Worm (Caenorhabditis elegans) whole organism, L3 larva: ENCODE measurements around the gene W04E12.2.

Experiments
- R02D3.7 ChIP-seq: fragments of 150-350 bp; optimal IDR thresholded peaks from 2 replicates; lab custom pipeline; 2014; ENCODE audit warnings: missing biosample characterization, missing genetic modification characterization
- ZK546.5 ChIP-seq: sonication (generic microtip); optimal IDR thresholded peaks from 2 replicates; lab custom pipeline; 2017; ENCODE audit warnings: missing biosample characterization, missing genetic modification characterization
- aly-2 ChIP-seq: fragments of 150-350 bp; optimal IDR thresholded peaks from 2 replicates; lab custom pipeline; 2014; ENCODE audit warnings: missing biosample characterization, missing genetic modification characterization
- ama-1 ChIP-seq: fragments of 150-350 bp; optimal IDR thresholded peaks from 2 replicates; lab custom pipeline; 2018
- ceh-16 ChIP-seq: sonication (generic microtip); optimal IDR thresholded peaks from 2 replicates; lab custom pipeline; 2017; ENCODE audit warnings: missing biosample characterization, missing genetic modification characterization
- ceh-28 ChIP-seq: fragments of 150-350 bp; optimal IDR thresholded peaks from 2 replicates; lab custom pipeline; 2014; ENCODE audit warnings: missing biosample characterization, missing genetic modification reagents, missing genetic modification characterization
- daf-12 ChIP-seq: fragments of 150-350 bp; optimal IDR thresholded peaks from 2 replicates; lab custom pipeline; 2014; ENCODE audit warnings: missing biosample characterization, missing genetic modification reagents, missing genetic modification characterization
- elt-2 ChIP-seq: sonication (generic microtip); optimal IDR thresholded peaks from 2 replicates; lab custom pipeline; 2016; ENCODE audit warnings: missing genetic modification reagents, mild to moderate bottlenecking, missing genetic modification characterization, missing compliant biosample characterization
- lin-39 ChIP-seq: fragments of 150-350 bp; optimal IDR thresholded peaks from 2 replicates; lab custom pipeline; 2018; ENCODE audit warnings: missing biosample characterization, missing genetic modification reagents, missing genetic modification characterization
- lsy-12 ChIP-seq: sonication (generic microtip); optimal IDR thresholded peaks from 2 replicates; lab custom pipeline; 2016; ENCODE audit warnings: mild to moderate bottlenecking, missing genetic modification characterization, missing compliant biosample characterization
- mdl-1 ChIP-seq: fragments of 150-350 bp; optimal IDR thresholded peaks from 2 replicates; lab custom pipeline; 2014; ENCODE audit warnings: missing biosample characterization, missing genetic modification characterization
- mml-1 ChIP-seq: fragments of 150-350 bp; sonication (generic microtip); optimal IDR thresholded peaks from 3 replicates; lab custom pipeline; 2014; ENCODE audit warnings: missing biosample characterization, missing genetic modification characterization
- nfya-1 ChIP-seq: sonication (generic microtip); optimal IDR thresholded peaks from 2 replicates; lab custom pipeline; 2017; ENCODE audit warnings: missing genetic modification characterization, mild to moderate bottlenecking, missing compliant biosample characterization, antibody characterized with exemption, moderate library complexity; ENCODE audit not compliant: insufficient read depth
- nhr-11 ChIP-seq: fragments of 150-350 bp; optimal IDR thresholded peaks from 2 replicates; lab custom pipeline; 2014; ENCODE audit warnings: missing biosample characterization, missing genetic modification characterization
- nhr-12 ChIP-seq: fragments of 150-350 bp; optimal IDR thresholded peaks from 2 replicates; lab custom pipeline; 2014; ENCODE audit warnings: missing biosample characterization, missing genetic modification characterization
- nhr-23 ChIP-seq: fragments of 150-350 bp; optimal IDR thresholded peaks from 2 replicates; lab custom pipeline; 2014; ENCODE audit warnings: missing biosample characterization, missing genetic modification reagents, missing genetic modification characterization
- nhr-237 ChIP-seq: fragments of 150-350 bp; optimal IDR thresholded peaks from 2 replicates; lab custom pipeline; 2014; ENCODE audit warnings: missing biosample characterization, missing genetic modification characterization
- nhr-25 ChIP-seq: sonication (generic microtip); optimal IDR thresholded peaks from 2 replicates; lab custom pipeline; 2017; ENCODE audit warnings: missing biosample characterization, missing genetic modification characterization
- nhr-43 ChIP-seq: sonication (generic microtip); optimal IDR thresholded peaks from 2 replicates; lab custom pipeline; 2016; ENCODE audit warnings: mild to moderate bottlenecking, missing genetic modification characterization, missing compliant biosample characterization; ENCODE audit not compliant: poor library complexity, severe bottlenecking
- nhr-76 ChIP-seq: fragments of 150-350 bp; sonication (generic microtip); optimal IDR thresholded peaks from 5 replicates; lab custom pipeline; 2014; ENCODE audit warnings: missing biosample characterization, missing genetic modification characterization
- nhr-77 ChIP-seq: fragments of 150-350 bp; optimal IDR thresholded peaks from 2 replicates; lab custom pipeline; 2014; ENCODE audit warnings: missing biosample characterization, missing genetic modification characterization
- pha-4 ChIP-seq: fragments of 150-350 bp; optimal IDR thresholded peaks from 2 replicates; lab custom pipeline; 2014; ENCODE audit warnings: missing biosample characterization, missing genetic modification reagents, missing genetic modification characterization
- pqm-1 ChIP-seq: fragments of 150-350 bp; optimal IDR thresholded peaks from 2 replicates; lab custom pipeline; 2017; ENCODE audit warnings: missing biosample characterization, missing genetic modification characterization, inconsistent platforms
- sea-2 ChIP-seq: fragments of 150-350 bp; sonication (generic microtip); optimal IDR thresholded peaks from 4 replicates; lab custom pipeline; 2014; ENCODE audit warnings: missing biosample characterization, missing genetic modification reagents, missing genetic modification characterization
- snpc-4 ChIP-seq: fragments of 150-350 bp; optimal IDR thresholded peaks from 2 replicates; lab custom pipeline; 2014; ENCODE audit warnings: missing biosample characterization, missing genetic modification characterization
- tbx-2 ChIP-seq: sonication (generic microtip); optimal IDR thresholded peaks from 2 replicates; lab custom pipeline; 2016; ENCODE audit warnings: mild to moderate bottlenecking, missing genetic modification characterization, missing compliant biosample characterization
- unc-62 ChIP-seq: fragments of 150-350 bp; sonication (generic microtip); optimal IDR thresholded peaks from 4 replicates; lab custom pipeline; 2014; ENCODE audit warnings: missing biosample characterization, missing genetic modification reagents, missing genetic modification characterization
- zag-1 ChIP-seq: fragments of 150-350 bp; optimal IDR thresholded peaks from 2 replicates; lab custom pipeline; 2014; ENCODE audit warnings: missing biosample characterization, missing genetic modification characterization
- ztf-11 ChIP-seq: fragments of 150-350 bp; optimal IDR thresholded peaks from 2 replicates; lab custom pipeline; 2014; ENCODE audit warnings: missing biosample characterization, missing genetic modification characterization
- ztf-4 ChIP-seq: fragments of 150-350 bp; optimal IDR thresholded peaks from 2 replicates; lab custom pipeline; 2014; ENCODE audit warnings: missing biosample characterization, missing genetic modification characterization

W04E12.2 gene

ce11 chrV:19741034-19741433, at the start of gene W04E12.2:
TSS of gene W04E12.2 (minus strand) at chrV:19741134.
- TF ChIP-seq nhr-12 (tag; lab: Kevin White, UChicago), result no peak
- TF ChIP-seq tbx-2 (tag; lab: Kevin White, UChicago), result no peak
- TF ChIP-seq nhr-43 (tag; lab: Kevin White, UChicago), result no peak
- no peak for TF ChIP-seq nhr-76 (tag; lab: Kevin White, UChicago)
- no peak for TF ChIP-seq mdl-1 (tag; lab: Kevin White, UChicago)
- no peak for TF ChIP-seq ceh-16 (tag; lab: Kevin White, UChicago)
- no peak for TF ChIP-seq nhr-23 (tag; lab: Kevin White, UChicago)
- no peak for TF ChIP-seq R02D3.7 (tag; lab: Kevin White, UChicago)

ce11 chrV:19790248-19790647, 49.3 kb upstream of the W04E12.2 start:
- TF ChIP-seq ceh-28 (no peak), lsy-12 (tag; lab: Kevin White, UChicago) (no peak)

DNA sequence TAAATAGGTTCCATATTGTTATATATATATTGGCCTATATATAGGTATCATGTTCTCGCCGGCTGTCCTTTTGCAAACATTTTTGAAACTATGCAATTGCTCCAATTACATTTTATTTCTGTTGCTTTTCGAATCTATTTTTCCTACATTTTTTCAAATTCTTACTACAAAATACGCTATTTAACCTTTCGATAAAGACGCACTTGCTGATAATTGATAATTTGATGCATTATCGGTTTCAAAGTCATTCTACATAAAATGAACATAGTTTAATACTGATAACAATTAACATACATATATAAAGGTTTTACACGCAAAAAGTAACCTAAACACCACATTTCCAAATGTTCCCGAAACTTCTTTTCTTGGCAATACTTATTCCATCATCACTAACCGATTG, 47.4 kb upstream of the W04E12.2 start, which contains the start of gene clec-258:
clec-258 (plus strand) TSS at position 81 of the 400 bp plus-strand sequence.
- TF ChIP-seq ztf-4 (tag; lab: Kevin White, UChicago), result no peak
- peak; percentile 50 for TF ChIP-seq elt-2
- peak; percentile 51 for TF ChIP-seq pqm-1 (tag; lab: Kevin White, UChicago)
- TF ChIP-seq nhr-12 (tag; lab: Kevin White, UChicago), result no peak
- TF ChIP-seq aly-2 (tag; lab: Kevin White, UChicago), result no peak
- no peak for TF ChIP-seq zag-1
- no peak for TF ChIP-seq nhr-237 (tag; lab: Kevin White, UChicago)
- TF ChIP-seq ceh-16 (tag; lab: Kevin White, UChicago), result no peak

DNA sequence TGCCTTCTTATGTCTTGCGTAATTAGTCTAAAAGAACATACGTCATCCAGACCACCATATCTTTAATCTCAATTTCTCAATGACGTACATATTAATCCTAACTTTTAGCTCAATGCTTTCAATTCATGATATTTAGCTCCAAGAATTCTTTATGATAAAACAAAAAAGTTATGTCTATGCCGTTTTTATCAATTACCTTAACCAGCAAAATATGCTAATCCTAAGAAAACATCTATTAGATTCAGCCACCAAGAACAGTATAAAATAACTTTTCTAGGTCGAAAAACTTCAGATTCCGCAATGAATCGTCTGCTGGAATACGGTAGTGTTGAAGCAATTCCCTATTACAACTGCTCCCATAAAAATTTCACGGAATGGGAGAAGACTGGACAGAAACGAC, 42.9 kb upstream of the W04E12.2 start, which contains the start of gene srt-45:
srt-45 (plus strand) TSS at position 301 of the 400 bp plus-strand sequence.
- no peak for TF ChIP-seq daf-12 (tag; lab: Kevin White, UChicago)
- no peak for TF ChIP-seq tbx-2 (tag; lab: Kevin White, UChicago)
- TF ChIP-seq mdl-1 (tag; lab: Kevin White, UChicago), result no peak
- TF ChIP-seq R02D3.7 (tag; lab: Kevin White, UChicago), result no peak
- TF ChIP-seq ztf-11, result no peak
- no peak for TF ChIP-seq mml-1 (tag; lab: Kevin White, UChicago)
- no peak for TF ChIP-seq ama-1 (lab: Kevin White, UChicago)
- no peak for TF ChIP-seq nhr-25
- TF ChIP-seq ceh-16 (tag; lab: Kevin White, UChicago), result no peak
- TF ChIP-seq, all 47 proteins: peak for 0

ce11 chrV:19779220-19779619, 38.3 kb upstream of the W04E12.2 start:
- TF ChIP-seq nfya-1 (tag; lab: Kevin White, UChicago), result no peak
- TF ChIP-seq aly-2 (tag; lab: Kevin White, UChicago), result no peak
- no peak for TF ChIP-seq ceh-28
- no peak for TF ChIP-seq ztf-11
- TF ChIP-seq lin-39 (tag; lab: Kevin White, UChicago), result no peak
- no peak for TF ChIP-seq sea-2 (GFP tag; lab: Kevin White, UChicago)
- TF ChIP-seq elt-2, result no peak
- no peak for TF ChIP-seq nhr-11 (tag; lab: Kevin White, UChicago)
- TF ChIP-seq nhr-237 (tag; lab: Kevin White, UChicago), result no peak
- no peak for TF ChIP-seq unc-62 (GFP tag; lab: Kevin White, UChicago)
- TF ChIP-seq ZK546.5, result no peak
- no peak for TF ChIP-seq ztf-4 (tag; lab: Kevin White, UChicago)
- TF ChIP-seq snpc-4 (tag; lab: Kevin White, UChicago), result no peak
- no peak for TF ChIP-seq pha-4 (tag; lab: Kevin White, UChicago)
- no peak for TF ChIP-seq zag-1
- no peak for TF ChIP-seq R02D3.7 (tag; lab: Kevin White, UChicago)
- TF ChIP-seq nhr-25, result no peak
- TF ChIP-seq nhr-43 (tag; lab: Kevin White, UChicago), result no peak

- TF ChIP-seq nhr-77 (no peak), ztf-11 (no peak), ama-1 (lab: Kevin White, UChicago) (no peak), unc-62 (GFP tag; lab: Kevin White, UChicago) (no peak)
These were observed 37.7 kb upstream of the W04E12.2 start, which contains the start of gene fbxa-194 for ce11 chrV:19778608-19779007. TSS of gene fbxa-194 (minus strand) at chrV:19778708.
